Worm (Caenorhabditis elegans): ENCODE results near the gene T02B11.3.
A peak's percentile ranks its signal among the peaks of the same experiment; 100 is the strongest.

Gene T02B11.3

DNA sequence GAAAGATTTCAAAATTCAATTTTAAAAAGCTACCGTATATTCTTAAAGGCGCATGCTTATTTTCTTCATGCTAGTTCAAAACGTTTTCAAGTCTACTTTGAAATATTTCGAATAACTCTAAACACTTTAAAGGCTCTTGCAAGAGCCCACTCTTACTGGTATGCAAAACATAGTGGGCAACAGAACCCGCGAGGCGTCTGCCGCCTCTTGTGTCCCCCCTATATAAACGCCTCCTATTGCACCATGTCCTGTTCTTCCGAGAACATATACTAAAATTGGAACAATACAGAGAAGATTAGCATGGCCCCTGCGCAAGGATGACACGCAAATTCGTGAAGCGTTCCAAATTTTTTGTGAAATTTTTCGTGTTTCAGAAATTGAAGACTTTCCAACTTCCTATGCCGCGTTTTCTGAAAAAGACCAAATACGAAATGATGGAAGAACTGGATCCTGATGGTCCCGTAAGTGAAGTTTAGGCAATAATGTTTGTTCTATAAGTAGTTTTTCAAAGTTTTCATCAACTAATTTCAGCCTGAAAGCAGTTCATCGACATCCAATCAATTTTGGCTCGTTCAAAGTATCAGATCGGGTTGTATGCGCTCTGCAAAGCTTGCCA, 7.7 kb downstream of the T02B11.3 start (continued):
- peak; percentile 86 for TF ChIP-seq snpc-3.4 (tag; optimal IDR thresholded peaks at IDR 0.05)
- TF ChIP-seq Y53G8AR.9 (GFP tag; conservative IDR thresholded peaks at IDR 0.05) = 0 out of 2 replicates have a peak, but pooled peaks have one; percentile 51
- TF ChIP-seq D2030.7 (GFP tag; IDR thresholded peaks at IDR 0.05) = peak; percentile 56; the same call in 1 of the 2 replicates
- TF ChIP-seq egl-18 (GFP tag; IDR thresholded peaks at IDR 0.05) = 0 out of 2 replicates have a peak, but pooled peaks have one; percentile 43
- TF ChIP-seq dox-1 (GFP tag; IDR thresholded peaks at IDR 0.05) = peak; percentile 60
- no peak for TF ChIP-seq bed-1 (GFP tag; IDR thresholded peaks at IDR 0.05)
- TF ChIP-seq tbp1 (GFP tag; optimal IDR thresholded peaks at IDR 0.05) = peak; percentile 79
- no peak for TF ChIP-seq somi-1 (GFP tag; optimal IDR thresholded peaks at IDR 0.05)
- TF ChIP-seq nhr-120 (GFP tag; IDR thresholded peaks at IDR 0.05) = no peak
- peak; percentile 54 for TF ChIP-seq madf-8 (GFP tag; conservative IDR thresholded peaks at IDR 0.05)

DNA sequence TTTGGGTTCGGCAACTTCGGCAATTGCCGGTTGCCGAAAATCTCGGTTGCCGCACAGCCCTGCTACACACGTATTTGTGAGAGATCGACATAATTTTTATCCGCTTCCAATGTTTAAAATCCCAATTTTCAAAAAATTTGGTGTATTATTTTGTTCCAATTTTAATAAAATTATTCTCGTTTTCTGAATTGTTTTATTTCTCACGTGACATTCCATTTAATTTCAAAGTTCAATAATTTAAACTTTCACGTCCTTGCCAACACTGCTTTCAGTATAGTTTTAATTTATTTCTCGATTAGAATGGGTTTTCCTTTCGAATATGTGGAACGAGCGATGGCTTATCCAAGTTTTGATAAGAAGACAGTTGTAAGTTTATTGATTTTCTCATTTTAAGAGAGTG, 10.1 kb downstream of the T02B11.3 start, which contains the start of gene K09C6.2:
Gene K09C6.2, plus strand, starts transcription at position 301 of the 400 bp plus-strand sequence.
- no peak for TF ChIP-seq lin-26 (GFP tag; IDR thresholded peaks at IDR 0.05)
- TF ChIP-seq madf-6 (GFP tag; IDR thresholded peaks at IDR 0.05) = no peak
- no peak for TF ChIP-seq akir-1 (GFP tag; optimal IDR thresholded peaks at IDR 0.05)
- TF ChIP-seq ztf-3 (GFP tag; optimal IDR thresholded peaks at IDR 0.05) = no peak
- no peak for TF ChIP-seq ztf-26 (tag; optimal IDR thresholded peaks at IDR 0.05)
- no peak for TF ChIP-seq dpff-1 (tag; optimal IDR thresholded peaks at IDR 0.05)
- TF ChIP-seq F49E8.2 (tag; optimal IDR thresholded peaks at IDR 0.05; ENCODE audit: insufficient read depth) = no peak
- no peak for TF ChIP-seq C17E4.6 (GFP tag; IDR thresholded peaks at IDR 0.05)
- TF ChIP-seq nhr-27 (tag; optimal IDR thresholded peaks at IDR 0.05) = no peak
- no peak for TF ChIP-seq ZK185.1 (tag; optimal IDR thresholded peaks at IDR 0.05; ENCODE audit: poor library complexity, severe bottlenecking)
- no peak for TF ChIP-seq unc-130 (GFP tag; optimal IDR thresholded peaks at IDR 0.05)

ce11 chrV:854966-855365, 11.7 kb downstream of the T02B11.3 start, which contains the start of gene K09C6.9:
Gene K09C6.9 (minus strand): TSS chrV:855066.
- TF ChIP-seq ama-1 (optimal IDR thresholded peaks at IDR 0.05) (no peak), ama-1 (GFP tag; optimal IDR thresholded peaks at IDR 0.05) (no peak), hsf-1 (GFP tag; IDR thresholded peaks at IDR 0.05) (no peak), cebp-2 (GFP tag; IDR thresholded peaks at IDR 0.05) (no peak), attf-5 (GFP tag; optimal IDR thresholded peaks at IDR 0.05) (no peak), F52B5.7 (tag; optimal IDR thresholded peaks at IDR 0.05) (no peak), nhr-80 (tag; optimal IDR thresholded peaks at IDR 0.05) (no peak), nhr-27 (tag; optimal IDR thresholded peaks at IDR 0.05) (no peak), nfya-1 (tag; optimal IDR thresholded peaks at IDR 0.05; ENCODE audit: borderline replicate concordance, insufficient read depth) (no peak), lir-1 (GFP tag; conservative IDR thresholded peaks at IDR 0.05) (no peak), egl-18 (GFP tag; IDR thresholded peaks at IDR 0.05) (no peak), F57A8.1 (GFP tag; optimal IDR thresholded peaks at IDR 0.05) (no peak), nhr-90 (tag; optimal IDR thresholded peaks at IDR 0.05) (no peak), rec-8 (tag; optimal IDR thresholded peaks at IDR 0.05) (no peak), sptf-2 (GFP tag; optimal IDR thresholded peaks at IDR 0.05) (no peak), F22D6.2 (tag; optimal IDR thresholded peaks at IDR 0.05) (no peak)
